Worm (Caenorhabditis elegans): Measurements from ENCODE around the gene F20B6.4.

Gene F20B6.4

ce11 chrX:4222779-4223387 is 26.6 kb upstream of the F20B6.4 start (continued):
- TF ChIP-seq ceh-90 (tag; optimal IDR thresholded peaks at IDR 0.05) (peak; percentile 32), lin-14 (GFP tag; optimal IDR thresholded peaks at IDR 0.05) (peak; percentile 96), mef-2 (tag; optimal IDR thresholded peaks at IDR 0.05) (peak; percentile 84), nhr-12 (tag; optimal IDR thresholded peaks at IDR 0.05) (no peak), lin-13 (GFP tag; optimal IDR thresholded peaks at IDR 0.05) (peak; percentile 59), dsc-1 (tag; optimal IDR thresholded peaks at IDR 0.05) (peak; percentile 96), lin-15B (tag; optimal IDR thresholded peaks at IDR 0.05) (no peak), ama-1 (optimal IDR thresholded peaks at IDR 0.05) (peak; percentile 65), unc-30 (tag; optimal IDR thresholded peaks at IDR 0.05) (no peak), nhr-19 (GFP tag; conservative IDR thresholded peaks at IDR 0.05) (peak; percentile 93), isw-1 (GFP tag; IDR thresholded peaks at IDR 0.05) (peak; percentile 81), aly-2 (tag; optimal IDR thresholded peaks at IDR 0.05) (no peak), nhr-20 (tag; optimal IDR thresholded peaks at IDR 0.05) (peak; percentile 97), C16A3.4 (tag; optimal IDR thresholded peaks at IDR 0.05) (no peak), sox-4 (tag; optimal IDR thresholded peaks at IDR 0.05) (peak; percentile 94), nhr-77 (tag; optimal IDR thresholded peaks at IDR 0.05) (peak; percentile 50), unc-98 (GFP tag; IDR thresholded peaks at IDR 0.05) (no peak), nhr-84 (tag; optimal IDR thresholded peaks at IDR 0.05) (no peak), rnt-1 (tag; optimal IDR thresholded peaks at IDR 0.05) (peak; percentile 60), nhr-76 (tag; optimal IDR thresholded peaks at IDR 0.05) (no peak), zip-4 (GFP tag; optimal IDR thresholded peaks at IDR 0.05) (peak; percentile 83), grh-1 (GFP tag; IDR thresholded peaks at IDR 0.05) (peak; percentile 95), nhr-237 (tag; optimal IDR thresholded peaks at IDR 0.05) (no peak), vab-15 (tag; optimal IDR thresholded peaks at IDR 0.05) (peak; percentile 9), skn-1 (tag; optimal IDR thresholded peaks at IDR 0.05) (no peak), fos-1 (tag; optimal IDR thresholded peaks at IDR 0.05) (peak; percentile 54), swsn-7 (tag; optimal IDR thresholded peaks at IDR 0.05) (peak; percentile 98), lsy-2 (tag; optimal IDR thresholded peaks at IDR 0.05) (peak; percentile 63 to 86), ceh-63 (GFP tag; optimal IDR thresholded peaks at IDR 0.05) (no peak), fkh-10 (GFP tag; optimal IDR thresholded peaks at IDR 0.05) (no peak), egl-13 (tag; optimal IDR thresholded peaks at IDR 0.05) (peak; percentile 96), mdl-1 (tag; optimal IDR thresholded peaks at IDR 0.05) (peak in 1 of 2 experiments; percentile 54), sptf-1 (tag; optimal IDR thresholded peaks at IDR 0.05) (no peak), pqm-1 (tag; optimal IDR thresholded peaks at IDR 0.05) (no peak), jun-1 (tag; optimal IDR thresholded peaks at IDR 0.05) (peak; percentile 91), ztf-4 (tag; optimal IDR thresholded peaks at IDR 0.05) (peak; percentile 95), nhr-71 (tag; optimal IDR thresholded peaks at IDR 0.05) (peak; percentile 99), fkh-4 (tag; optimal IDR thresholded peaks at IDR 0.05; ENCODE audit: borderline replicate concordance) (peak; percentile 61), lir-3 (tag; optimal IDR thresholded peaks at IDR 0.05; ENCODE audit: poor library complexity) (peak; percentile 71)

DNA sequence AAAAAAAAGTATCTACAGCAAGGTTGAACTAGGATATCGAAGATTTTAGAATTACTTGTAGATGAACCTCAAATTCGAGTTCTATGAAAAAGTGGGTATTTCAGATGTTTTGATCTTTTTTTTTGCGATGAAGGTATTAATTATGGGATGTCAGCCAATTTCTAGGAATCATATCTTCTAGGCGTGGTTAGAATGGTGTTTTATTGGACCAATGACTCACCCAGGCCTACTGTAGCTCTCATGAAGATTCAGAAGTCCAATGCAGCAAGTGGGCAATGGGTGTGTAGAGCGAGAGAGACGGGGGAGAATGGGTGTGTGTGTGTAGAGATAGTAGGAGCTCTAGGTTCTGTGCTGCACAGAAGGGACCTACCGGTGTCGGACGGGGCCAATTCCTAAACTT is 25.9 kb upstream of the F20B6.4 start:
- TF ChIP-seq egl-27 (tag; optimal IDR thresholded peaks at IDR 0.05) (no peak), fkh-4 (tag; optimal IDR thresholded peaks at IDR 0.05; ENCODE audit: borderline replicate concordance) (no peak), zag-1 (tag; optimal IDR thresholded peaks at IDR 0.05) (peak; percentile 22), unc-86 (tag; optimal IDR thresholded peaks at IDR 0.05) (no peak), ceh-82 (tag; optimal IDR thresholded peaks at IDR 0.05) (peak in 2 of 3 experiments; percentile 20 to 25), dpl-1 (GFP tag; optimal IDR thresholded peaks at IDR 0.05) (no peak), lsy-2 (tag; optimal IDR thresholded peaks at IDR 0.05) (peak; percentile 12 to 80), xbp-1 (tag; optimal IDR thresholded peaks at IDR 0.05) (no peak), fos-1 (tag; optimal IDR thresholded peaks at IDR 0.05) (peak; percentile 70), fkh-8 (tag; optimal IDR thresholded peaks at IDR 0.05) (peak; percentile 17), hlh-4 (tag; optimal IDR thresholded peaks at IDR 0.05) (no peak), mep-1 (tag; optimal IDR thresholded peaks at IDR 0.05) (peak; percentile 49), dsc-1 (tag; optimal IDR thresholded peaks at IDR 0.05) (peak; percentile 19), rnt-1 (tag; optimal IDR thresholded peaks at IDR 0.05) (peak; percentile 28), lir-3 (tag; optimal IDR thresholded peaks at IDR 0.05; ENCODE audit: poor library complexity) (no peak)
